Worm (Caenorhabditis elegans): ENCODE results near the gene thoc-2.

- TF ChIP-seq R02D3.7 (tag; optimal IDR thresholded peaks at IDR 0.05) (no peak), unc-39 (tag; optimal IDR thresholded peaks at IDR 0.05) (no peak), nhr-237 (tag; optimal IDR thresholded peaks at IDR 0.05) (no peak), gmeb-1 (tag; optimal IDR thresholded peaks at IDR 0.05) (no peak), nhr-12 (tag; optimal IDR thresholded peaks at IDR 0.05) (no peak), nhr-11 (tag; optimal IDR thresholded peaks at IDR 0.05) (no peak), sma-3 (GFP tag; optimal IDR thresholded peaks at IDR 0.05) (no peak), zag-1 (tag; optimal IDR thresholded peaks at IDR 0.05) (no peak), lin-39 (tag; optimal IDR thresholded peaks at IDR 0.05) (no peak), ztf-11 (tag; optimal IDR thresholded peaks at IDR 0.05) (no peak)
Observed at ce11 chrIII:6350424-6350823, 17.4 kb upstream of the thoc-2 start.
